Worm (Caenorhabditis elegans) whole organism, mixed stage, embryonic: ENCODE results near the gene F35F10.5.

Experiments used
- M03D4.4 ChIP-seq: sonication (generic microtip); optimal IDR thresholded peaks from 2 replicates; lab custom pipeline; 2017; ENCODE audit warnings: mild to moderate bottlenecking, missing genetic modification characterization, missing compliant biosample characterization
- bed-3 ChIP-seq: fragments of 200-800 bp; sonication (Bioruptor generic); optimal IDR thresholded peaks from 3 replicates; lab custom pipeline; 2018; ENCODE audit warnings: mild to moderate bottlenecking, missing genetic modification characterization, moderate library complexity, missing compliant biosample characterization
- ceh-39 ChIP-seq: fragments of 150-350 bp; optimal IDR thresholded peaks from 2 replicates; lab custom pipeline; 2014; ENCODE audit warnings: missing biosample characterization, missing genetic modification characterization
- ceh-43 ChIP-seq: fragments of 200-800 bp; sonication (Bioruptor generic); optimal IDR thresholded peaks from 2 replicates; lab custom pipeline; 2018; ENCODE audit warnings: mild to moderate bottlenecking, missing genetic modification characterization, moderate library complexity, missing compliant biosample characterization
- ceh-83 ChIP-seq: fragments of 200-800 bp; sonication (Bioruptor generic); optimal IDR thresholded peaks from 2 replicates; lab custom pipeline; 2018; ENCODE audit warnings: mild to moderate bottlenecking, missing genetic modification characterization, missing compliant biosample characterization
- ces-1 ChIP-seq: fragments of 150-350 bp; optimal IDR thresholded peaks from 2 replicates; lab custom pipeline; 2014; ENCODE audit warnings: missing biosample characterization, missing genetic modification reagents, missing genetic modification characterization
- cnd-1 ChIP-seq: fragments of 200-800 bp; sonication (Bioruptor generic); optimal IDR thresholded peaks from 2 replicates; lab custom pipeline; 2018; ENCODE audit warnings: mild to moderate bottlenecking, missing genetic modification characterization, missing compliant biosample characterization
- drap-1 ChIP-seq: fragments of 200-800 bp; sonication (Bioruptor generic); optimal IDR thresholded peaks from 3 replicates; lab custom pipeline; 2018; ENCODE audit warnings: mild to moderate bottlenecking, missing genetic modification characterization, missing compliant biosample characterization
- elt-1 ChIP-seq: sonication (generic microtip); optimal IDR thresholded peaks from 2 replicates; lab custom pipeline; 2017; ENCODE audit warnings: missing genetic modification characterization, mild to moderate bottlenecking, missing compliant biosample characterization, antibody characterized with exemption, moderate library complexity, borderline replicate concordance; ENCODE audit not compliant: insufficient read depth
- flh-1 ChIP-seq: fragments of 200-800 bp; sonication (Bioruptor generic); optimal IDR thresholded peaks from 2 replicates; lab custom pipeline; 2018; ENCODE audit warnings: mild to moderate bottlenecking, missing genetic modification characterization, moderate library complexity, missing compliant biosample characterization
- ham-2 ChIP-seq: fragments of 200-800 bp; sonication (Bioruptor generic); optimal IDR thresholded peaks from 2 replicates; lab custom pipeline; 2018; ENCODE audit warnings: mild to moderate bottlenecking, missing genetic modification characterization, missing compliant biosample characterization
- lin-13 ChIP-seq: fragments of 150-350 bp; optimal IDR thresholded peaks from 2 replicates; lab custom pipeline; 2014; ENCODE audit warnings: missing biosample characterization, missing genetic modification characterization
- lsy-2 ChIP-seq: fragments of 150-350 bp; optimal IDR thresholded peaks from 2 replicates; lab custom pipeline; 2014; ENCODE audit warnings: missing biosample characterization, missing genetic modification characterization
- mab-5 ChIP-seq: fragments of 150-350 bp; optimal IDR thresholded peaks from 2 replicates; lab custom pipeline; 2014; ENCODE audit warnings: missing biosample characterization, missing genetic modification characterization
- mep-1 ChIP-seq: fragments of 150-350 bp; optimal IDR thresholded peaks from 2 replicates; lab custom pipeline; 2017; ENCODE audit warnings: missing biosample characterization, missing genetic modification reagents, missing genetic modification characterization, inconsistent platforms
- mls-2 ChIP-seq: sonication (generic microtip); optimal IDR thresholded peaks from 2 replicates; lab custom pipeline; 2016; ENCODE audit warnings: mild to moderate bottlenecking, missing genetic modification characterization, moderate library complexity, missing compliant biosample characterization
- nhr-12 ChIP-seq: fragments of 150-350 bp; optimal IDR thresholded peaks from 2 replicates; lab custom pipeline; 2014; ENCODE audit warnings: missing biosample characterization, missing genetic modification characterization
- nhr-2 ChIP-seq: fragments of 150-350 bp; optimal IDR thresholded peaks from 2 replicates; lab custom pipeline; 2014; ENCODE audit warnings: missing biosample characterization, missing genetic modification characterization
- nhr-237 ChIP-seq: fragments of 150-350 bp; optimal IDR thresholded peaks from 2 replicates; lab custom pipeline; 2014; ENCODE audit warnings: missing biosample characterization, missing genetic modification characterization
- nhr-28 ChIP-seq: fragments of 150-350 bp; optimal IDR thresholded peaks from 2 replicates; lab custom pipeline; 2014; ENCODE audit warnings: missing biosample characterization, missing genetic modification characterization
- nhr-76 ChIP-seq: sonication (generic microtip); optimal IDR thresholded peaks from 2 replicates; lab custom pipeline; 2017; ENCODE audit warnings: missing biosample characterization, missing genetic modification characterization
- pha-4 ChIP-seq: fragments of 150-350 bp; optimal IDR thresholded peaks from 2 replicates; lab custom pipeline; 2018; ENCODE audit warnings: missing biosample characterization, missing genetic modification reagents, missing genetic modification characterization
- sem-2 ChIP-seq: fragments of 200-800 bp; sonication (Bioruptor generic); optimal IDR thresholded peaks from 2 replicates; lab custom pipeline; 2018; ENCODE audit warnings: mild to moderate bottlenecking, missing genetic modification characterization, missing compliant biosample characterization
- snpc-4 ChIP-seq: fragments of 150-350 bp; optimal IDR thresholded peaks from 2 replicates; lab custom pipeline; 2014; ENCODE audit warnings: missing biosample characterization, missing genetic modification characterization
- sptf-1 ChIP-seq: sonication (generic microtip); optimal IDR thresholded peaks from 2 replicates; lab custom pipeline; 2017; ENCODE audit warnings: mild to moderate bottlenecking, missing genetic modification characterization, moderate library complexity, missing compliant biosample characterization
- tbx-8 ChIP-seq: fragments of 200-800 bp; sonication (Bioruptor generic); optimal IDR thresholded peaks from 2 replicates; lab custom pipeline; 2018; ENCODE audit warnings: mild to moderate bottlenecking, missing genetic modification characterization, moderate library complexity, missing compliant biosample characterization
- unc-120 ChIP-seq: sonication (generic microtip); optimal IDR thresholded peaks from 2 replicates; lab custom pipeline; 2017; ENCODE audit warnings: missing genetic modification characterization, missing compliant biosample characterization; ENCODE audit not compliant: poor library complexity, severe bottlenecking
- unc-39 ChIP-seq: fragments of 150-350 bp; optimal IDR thresholded peaks from 2 replicates; lab custom pipeline; 2014; ENCODE audit warnings: missing biosample characterization, missing genetic modification characterization
- unc-62 ChIP-seq: fragments of 150-350 bp; optimal IDR thresholded peaks from 2 replicates; lab custom pipeline; 2014; ENCODE audit warnings: missing biosample characterization, missing genetic modification reagents, missing genetic modification characterization
- zip-8 ChIP-seq: fragments of 150-350 bp; optimal IDR thresholded peaks from 2 replicates; lab custom pipeline; 2014; ENCODE audit warnings: missing biosample characterization, missing genetic modification characterization
- ztf-11 ChIP-seq: fragments of 150-350 bp; optimal IDR thresholded peaks from 2 replicates; lab custom pipeline; 2014; ENCODE audit warnings: missing biosample characterization, missing genetic modification characterization

F35F10.5 gene

DNA sequence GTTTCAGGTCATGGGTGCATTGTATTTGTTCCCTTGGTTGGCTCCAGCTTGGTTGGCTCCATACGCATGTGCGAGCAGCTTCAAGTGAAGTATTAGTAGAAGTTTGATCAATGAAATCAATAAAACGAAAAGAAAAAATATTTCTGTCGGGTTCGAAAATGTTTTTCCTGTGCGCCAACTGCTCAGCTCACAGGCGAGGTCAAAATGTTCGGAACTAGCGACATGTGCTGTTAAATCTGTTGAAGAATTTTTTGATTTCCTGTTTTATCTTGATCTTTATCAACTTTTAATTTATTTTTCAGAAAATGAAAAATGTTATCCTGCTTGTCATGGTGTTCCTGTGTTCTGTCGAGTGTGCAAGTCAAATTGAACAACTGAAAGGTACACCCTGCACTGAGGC lies 3.2 kb upstream of the F35F10.5 start, which contains the start of gene T28A11.25:
Gene T28A11.25 (plus strand): TSS at position 301 of the 400 bp plus-strand sequence.
- no peak for TF ChIP-seq ceh-83 (GFP tag; lab: Kevin White, UChicago)
- no peak for TF ChIP-seq ces-1 (GFP tag; lab: Kevin White, UChicago)
- no peak for TF ChIP-seq flh-1
- no peak for TF ChIP-seq snpc-4 (tag; lab: Kevin White, UChicago)
- TF ChIP-seq mab-5 (tag; lab: Kevin White, UChicago) = no peak
- TF ChIP-seq unc-62 (GFP tag; lab: Kevin White, UChicago) = no peak
- TF ChIP-seq, all 35 proteins: peak for 0

DNA sequence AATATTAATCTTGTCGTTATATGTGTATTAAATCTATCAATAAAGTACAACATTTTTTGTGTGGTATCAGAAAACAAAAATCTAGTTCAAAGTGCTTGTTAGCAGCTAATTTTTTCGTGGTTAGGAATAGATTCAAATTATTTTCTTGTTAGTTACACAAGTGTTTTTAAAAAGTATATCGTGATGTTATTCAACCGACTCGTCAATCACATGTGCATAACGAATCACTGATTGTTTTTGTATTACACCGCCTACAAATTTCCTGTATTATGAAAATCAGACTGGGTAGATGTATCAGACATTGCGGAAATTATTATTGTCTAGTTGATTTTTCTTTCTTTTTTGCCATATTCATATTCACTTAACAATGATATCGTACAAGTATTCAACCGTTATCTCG lies 1.8 kb upstream of the F35F10.5 start, which contains the start of gene str-64:
Gene str-64 (plus strand): TSS at position 301 of the 400 bp plus-strand sequence.
- TF ChIP-seq bed-3 (GFP tag; lab: Kevin White, UChicago) = no peak
- no peak for TF ChIP-seq lsy-2 (tag; lab: Kevin White, UChicago)
- TF ChIP-seq zip-8 (tag; lab: Kevin White, UChicago) = no peak
- no peak for TF ChIP-seq sem-2 (GFP tag; lab: Kevin White, UChicago)
- TF ChIP-seq nhr-2 = no peak
- TF ChIP-seq tbx-8 (GFP tag; lab: Kevin White, UChicago) = no peak
- TF ChIP-seq nhr-28 (tag; lab: Kevin White, UChicago) = no peak
- no peak for TF ChIP-seq nhr-76 (tag; lab: Kevin White, UChicago)
- no peak for TF ChIP-seq unc-120 (tag; lab: Kevin White, UChicago)
- no peak for TF ChIP-seq M03D4.4 (tag; lab: Kevin White, UChicago)
- no peak for TF ChIP-seq cnd-1 (tag; lab: Kevin White, UChicago)
- TF ChIP-seq ham-2 (GFP tag; lab: Kevin White, UChicago) = no peak
- no peak for TF ChIP-seq ceh-43 (GFP tag; lab: Kevin White, UChicago)
- no peak for TF ChIP-seq sptf-1 (tag; lab: Kevin White, UChicago)
- no peak for TF ChIP-seq snpc-4 (tag; lab: Kevin White, UChicago)
- TF ChIP-seq ceh-39 (tag; lab: Kevin White, UChicago) = no peak
- TF ChIP-seq mab-5 (tag; lab: Kevin White, UChicago) = no peak

DNA sequence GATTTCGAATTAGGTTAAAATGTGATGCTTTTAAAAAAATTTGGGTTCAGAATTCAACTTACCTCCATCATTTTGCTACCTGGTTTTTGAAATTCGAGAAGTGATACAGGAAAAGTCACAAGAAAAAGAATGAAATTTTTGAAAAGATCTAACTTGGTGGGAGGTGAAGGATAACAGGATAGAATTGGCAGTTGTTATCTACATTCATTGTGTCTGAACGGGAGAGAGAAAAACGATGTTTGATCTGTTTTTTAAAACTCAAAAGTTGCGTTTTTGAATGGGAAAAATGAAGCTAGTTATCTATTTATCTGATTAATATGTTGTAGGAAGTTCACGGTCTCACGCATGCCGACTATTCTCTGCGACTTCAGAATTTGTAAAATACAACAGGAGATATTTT lies 2.6 kb downstream of the F35F10.5 start, which contains the start of gene F35F10.7:
Gene F35F10.7 (minus strand): TSS at position 101 of the 400 bp plus-strand sequence.
- no peak for TF ChIP-seq mab-5 (tag; lab: Kevin White, UChicago)
- no peak for TF ChIP-seq tbx-8 (GFP tag; lab: Kevin White, UChicago)
- no peak for TF ChIP-seq sem-2 (GFP tag; lab: Kevin White, UChicago)
- TF ChIP-seq nhr-28 (tag; lab: Kevin White, UChicago) = no peak
- TF ChIP-seq zip-8 (tag; lab: Kevin White, UChicago) = no peak
- no peak for TF ChIP-seq mls-2
- no peak for TF ChIP-seq lin-13
- no peak for TF ChIP-seq nhr-237 (tag; lab: Kevin White, UChicago)
- TF ChIP-seq ceh-43 (GFP tag; lab: Kevin White, UChicago) = no peak
- TF ChIP-seq nhr-2 = no peak
- no peak for TF ChIP-seq mep-1
- TF ChIP-seq ham-2 (GFP tag; lab: Kevin White, UChicago) = no peak
- TF ChIP-seq elt-1 (tag; lab: Kevin White, UChicago) = no peak
- no peak for TF ChIP-seq ztf-11 (tag; lab: Kevin White, UChicago)
- TF ChIP-seq unc-39 (tag; lab: Kevin White, UChicago) = no peak
- no peak for TF ChIP-seq ceh-83 (GFP tag; lab: Kevin White, UChicago)
- TF ChIP-seq nhr-12 (tag; lab: Kevin White, UChicago) = no peak
- no peak for TF ChIP-seq unc-62 (GFP tag; lab: Kevin White, UChicago)

DNA sequence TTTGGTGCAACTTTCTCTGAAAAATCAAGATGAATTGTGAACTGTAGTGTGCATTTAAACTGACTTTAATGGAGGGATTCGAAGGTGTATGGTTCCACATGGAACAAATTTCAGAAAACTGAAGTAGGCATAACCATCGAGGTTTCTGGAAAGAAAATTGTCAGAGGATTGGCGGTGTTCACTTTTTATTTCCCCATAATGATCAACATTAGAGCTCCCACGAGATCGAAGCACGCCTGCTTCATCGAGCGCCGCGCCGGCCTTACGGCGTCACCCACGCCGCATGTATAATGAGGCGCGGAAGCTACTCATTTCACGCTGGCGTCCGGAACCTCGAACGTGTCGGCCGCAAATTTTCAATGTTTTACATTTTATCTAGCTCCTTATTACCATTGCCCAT lies 3.4 kb downstream of the F35F10.5 start:
- TF ChIP-seq cnd-1 (tag; lab: Kevin White, UChicago) = no peak
- no peak for TF ChIP-seq ceh-39 (tag; lab: Kevin White, UChicago)
- TF ChIP-seq ztf-11 (tag; lab: Kevin White, UChicago) = no peak
- no peak for TF ChIP-seq snpc-4 (tag; lab: Kevin White, UChicago)
- TF ChIP-seq mls-2 = no peak
- TF ChIP-seq flh-1 = no peak

DNA sequence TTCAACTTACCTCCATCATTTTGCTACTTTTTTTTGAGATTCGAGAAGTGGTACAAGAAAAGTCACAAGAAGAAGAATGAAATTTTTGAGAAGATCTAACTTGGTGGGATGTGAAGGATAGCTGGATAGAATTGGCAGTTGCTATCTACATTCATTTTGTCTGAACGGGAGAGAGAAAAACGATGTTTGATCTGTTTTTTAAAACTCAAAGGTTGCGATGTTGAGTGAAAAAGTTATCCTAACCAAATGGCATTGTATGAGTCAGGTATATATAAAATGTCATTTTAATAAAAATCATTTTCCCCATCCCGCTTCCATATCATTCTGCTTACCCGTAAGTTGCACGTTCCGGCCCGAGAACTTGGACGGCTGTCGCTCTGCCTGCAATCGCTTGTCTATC lies 4.5 kb downstream of the F35F10.5 start, which contains the start of gene F35F10.6:
Gene F35F10.6 (minus strand): TSS at position 101 of the 400 bp plus-strand sequence.
- TF ChIP-seq sptf-1 (tag; lab: Kevin White, UChicago) (no peak), drap-1 (no peak), ceh-83 (GFP tag; lab: Kevin White, UChicago) (no peak), sem-2 (GFP tag; lab: Kevin White, UChicago) (no peak), lin-13 (no peak), lsy-2 (tag; lab: Kevin White, UChicago) (no peak), zip-8 (tag; lab: Kevin White, UChicago) (no peak), unc-39 (tag; lab: Kevin White, UChicago) (no peak), mls-2 (no peak), nhr-76 (tag; lab: Kevin White, UChicago) (no peak), pha-4 (no peak), ham-2 (GFP tag; lab: Kevin White, UChicago) (no peak), ceh-39 (tag; lab: Kevin White, UChicago) (no peak), nhr-237 (tag; lab: Kevin White, UChicago) (no peak)
